Worm (Caenorhabditis elegans) whole organism, mixed stage, embryonic: ENCODE data around the gene K07E3.4.

Experiments used
- M03D4.4 ChIP-seq: sonication (generic microtip); optimal IDR thresholded peaks from 2 replicates; lab custom pipeline; 2017; ENCODE audit warnings: mild to moderate bottlenecking, missing genetic modification characterization, missing compliant biosample characterization
- ceh-43 ChIP-seq: fragments of 200-800 bp; sonication (Bioruptor generic); optimal IDR thresholded peaks from 2 replicates; lab custom pipeline; 2018; ENCODE audit warnings: mild to moderate bottlenecking, missing genetic modification characterization, moderate library complexity, missing compliant biosample characterization
- elt-1 ChIP-seq: sonication (generic microtip); optimal IDR thresholded peaks from 2 replicates; lab custom pipeline; 2017; ENCODE audit warnings: missing genetic modification characterization, mild to moderate bottlenecking, missing compliant biosample characterization, antibody characterized with exemption, moderate library complexity, borderline replicate concordance; ENCODE audit not compliant: insufficient read depth
- elt-3 ChIP-seq: fragments of 150-350 bp; optimal IDR thresholded peaks from 2 replicates; lab custom pipeline; 2014; ENCODE audit warnings: missing biosample characterization, missing genetic modification characterization
- hlh-1 ChIP-seq: fragments of 150-350 bp; optimal IDR thresholded peaks from 2 replicates; lab custom pipeline; 2014; ENCODE audit warnings: missing biosample characterization, missing genetic modification reagents, missing genetic modification characterization
- lin-13 ChIP-seq: fragments of 150-350 bp; optimal IDR thresholded peaks from 2 replicates; lab custom pipeline; 2014; ENCODE audit warnings: missing biosample characterization, missing genetic modification characterization
- lsy-2 ChIP-seq: fragments of 150-350 bp; optimal IDR thresholded peaks from 2 replicates; lab custom pipeline; 2014; ENCODE audit warnings: missing biosample characterization, missing genetic modification characterization
- mep-1 ChIP-seq: fragments of 150-350 bp; optimal IDR thresholded peaks from 2 replicates; lab custom pipeline; 2017; ENCODE audit warnings: missing biosample characterization, missing genetic modification reagents, missing genetic modification characterization, inconsistent platforms
- nhr-28 ChIP-seq: fragments of 150-350 bp; optimal IDR thresholded peaks from 2 replicates; lab custom pipeline; 2014; ENCODE audit warnings: missing biosample characterization, missing genetic modification characterization
- pha-4 ChIP-seq: fragments of 150-350 bp; optimal IDR thresholded peaks from 2 replicates; lab custom pipeline; 2018; ENCODE audit warnings: missing biosample characterization, missing genetic modification reagents, missing genetic modification characterization
- sem-2 ChIP-seq: fragments of 200-800 bp; sonication (Bioruptor generic); optimal IDR thresholded peaks from 2 replicates; lab custom pipeline; 2018; ENCODE audit warnings: mild to moderate bottlenecking, missing genetic modification characterization, missing compliant biosample characterization
- snpc-4 ChIP-seq: fragments of 150-350 bp; optimal IDR thresholded peaks from 2 replicates; lab custom pipeline; 2014; ENCODE audit warnings: missing biosample characterization, missing genetic modification characterization
- unc-62 ChIP-seq: fragments of 150-350 bp; optimal IDR thresholded peaks from 2 replicates; lab custom pipeline; 2014; ENCODE audit warnings: missing biosample characterization, missing genetic modification reagents, missing genetic modification characterization
- ztf-11 ChIP-seq: fragments of 150-350 bp; optimal IDR thresholded peaks from 2 replicates; lab custom pipeline; 2014; ENCODE audit warnings: missing biosample characterization, missing genetic modification characterization

- TF ChIP-seq ztf-11 (tag; lab: Kevin White, UChicago) (no peak), pha-4 (no peak), elt-1 (tag; lab: Kevin White, UChicago) (no peak), snpc-4 (tag; lab: Kevin White, UChicago) (no peak), nhr-28 (no peak), M03D4.4 (tag; lab: Kevin White, UChicago) (no peak), unc-62 (no peak), sem-2 (GFP tag; lab: Kevin White, UChicago) (no peak), lin-13 (tag; lab: Kevin White, UChicago) (no peak), lsy-2 (tag; lab: Kevin White, UChicago) (no peak), mep-1 (tag; lab: Kevin White, UChicago) (no peak), elt-3 (tag; lab: Kevin White, UChicago) (no peak), hlh-1 (no peak), ceh-43 (GFP tag; lab: Kevin White, UChicago) (no peak)
These were observed 36.5 kb upstream of the K07E3.4 start for ce11 chrX:8120281-8120680.
